Fruit fly (Drosophila melanogaster): ENCODE results near the gene CG3792.

The CG3792 gene

DNA sequence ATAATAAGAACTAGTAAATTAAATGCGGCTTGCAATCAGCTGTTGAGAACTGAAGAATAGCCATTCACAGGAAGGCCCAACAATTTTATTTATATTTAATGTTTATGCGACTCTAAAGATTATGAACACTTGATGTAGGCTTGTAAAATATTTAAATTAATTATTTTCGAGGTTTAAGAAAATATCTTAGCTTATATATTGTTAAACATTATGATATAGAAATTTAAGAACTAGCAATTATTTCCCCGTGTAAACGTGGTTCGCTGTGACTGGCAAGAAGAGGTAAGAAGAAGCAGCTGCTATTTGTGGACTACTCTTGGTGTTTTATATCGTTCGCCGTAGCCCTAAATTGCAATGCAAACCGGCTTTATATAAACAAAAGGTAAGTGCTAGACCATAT, 31.8 kb upstream of the CG3792 start, which contains the start of the genes mRpL24 and betaggt-I (continued):
- TF ChIP-seq CG12071 (GFP tag; optimal IDR thresholded peaks at IDR 0.05) (peak; percentile 78), Nf-YC (tag; optimal IDR thresholded peaks at IDR 0.05) (peak; percentile 89), Lhr (GFP tag; optimal IDR thresholded peaks at IDR 0.05) (peak; percentile 77), Rx (GFP tag; IDR thresholded peaks at IDR 0.05) (peak; percentile 97), CG7839 (tag; optimal IDR thresholded peaks at IDR 0.05) (peak; percentile 97), CG3065 (GFP tag; optimal IDR thresholded peaks at IDR 0.05) (peak; percentile 90), CG3995 (GFP tag; optimal IDR thresholded peaks at IDR 0.05) (peak; percentile 70), Hr51 (GFP tag; optimal IDR thresholded peaks at IDR 0.05) (peak; percentile 85 to 97), CG7786 (GFP tag; optimal IDR thresholded peaks at IDR 0.05) (peak; percentile 72), jigr1 (GFP tag; IDR thresholded peaks at IDR 0.05) (peak; percentile 67; the same call in 2 of the 3 replicates), HLH54F (GFP tag; optimal IDR thresholded peaks at IDR 0.05) (peak; percentile 85), lmd (GFP tag; IDR thresholded peaks at IDR 0.05) (peak; percentile 95), CG8765 (GFP tag; IDR thresholded peaks at IDR 0.05) (peak; percentile 95), CG9817 (tag; optimal IDR thresholded peaks at IDR 0.05) (peak; percentile 98), CG1024 (GFP tag; IDR thresholded peaks at IDR 0.05) (peak; percentile 91), bsh (GFP tag; optimal IDR thresholded peaks at IDR 0.05) (peak in 1 of 2 experiments; percentile 98), lbe (GFP tag; optimal IDR thresholded peaks at IDR 0.05) (peak; percentile 95), ro (GFP tag; IDR thresholded peaks at IDR 0.05) (peak; percentile 76), bigmax (GFP tag; optimal IDR thresholded peaks at IDR 0.05) (no peak), Six4 (GFP tag; optimal IDR thresholded peaks at IDR 0.05) (peak; percentile 92), CG7987 (GFP tag; optimal IDR thresholded peaks at IDR 0.05) (peak; percentile 91), cg (GFP tag; optimal IDR thresholded peaks at IDR 0.05) (no peak), ems (GFP tag; optimal IDR thresholded peaks at IDR 0.05) (peak; percentile 57), CG7357 (GFP tag; IDR thresholded peaks at IDR 0.05) (peak; percentile 86), CG15514 (GFP tag; optimal IDR thresholded peaks at IDR 0.05) (peak; percentile 92), CG30020 (tag; optimal IDR thresholded peaks at IDR 0.05) (peak; percentile 85), Dref (GFP tag; IDR thresholded peaks at IDR 0.05) (peak; percentile 40), fu2 (GFP tag; optimal IDR thresholded peaks at IDR 0.05) (peak; percentile 58), ac (GFP tag; optimal IDR thresholded peaks at IDR 0.05) (peak; percentile 23), CG7963 (GFP tag; IDR thresholded peaks at IDR 0.05; ENCODE audit: partially characterized antibody) (no peak), odd (GFP tag; optimal IDR thresholded peaks at IDR 0.05) (peak; percentile 90), run (tag; optimal IDR thresholded peaks at IDR 0.05) (peak; percentile 88), Vsx1 (GFP tag; optimal IDR thresholded peaks at IDR 0.05) (peak; percentile 79)

dm6 chr2L:4949453-4950045, 27.6 kb upstream of the CG3792 start, which contains the start of gene jet:
Gene jet, minus strand, starts transcription at chr2L:4949784.
- TF ChIP-seq dmrt11E (tag; optimal IDR thresholded peaks at IDR 0.05) (no peak), CG1832 (GFP tag; optimal IDR thresholded peaks at IDR 0.05) (no peak), CG7357 (GFP tag; IDR thresholded peaks at IDR 0.05) (no peak), CG6813 (GFP tag; optimal IDR thresholded peaks at IDR 0.05) (no peak), Elba2 (GFP tag; optimal IDR thresholded peaks at IDR 0.05) (no peak), Med (GFP tag) (peak; percentile 67), CG17361 (GFP tag; IDR thresholded peaks at IDR 0.05) (no peak), CG6272 (GFP tag; IDR thresholded peaks at IDR 0.05) (no peak), CG10366 (GFP tag; IDR thresholded peaks at IDR 0.05) (no peak), org-1 (GFP tag; optimal IDR thresholded peaks at IDR 0.05) (no peak), CG12299 (tag; optimal IDR thresholded peaks at IDR 0.05) (no peak), CG4282 (GFP tag; optimal IDR thresholded peaks at IDR 0.05) (no peak), CG13287 (GFP tag; IDR thresholded peaks at IDR 0.05; ENCODE audit: partially characterized antibody) (peak; percentile 52; the same call in 1 of the 2 replicates), emc (GFP tag; optimal IDR thresholded peaks at IDR 0.05) (no peak), grn (GFP tag; optimal IDR thresholded peaks at IDR 0.05) (peak; percentile 78), HHEX (GFP tag; optimal IDR thresholded peaks at IDR 0.05) (no peak), CG10654 (GFP tag; optimal IDR thresholded peaks at IDR 0.05) (no peak), TFAM (GFP tag; optimal IDR thresholded peaks at IDR 0.05) (no peak), CG17385 (GFP tag; optimal IDR thresholded peaks at IDR 0.05) (no peak)
